Fruit fly (Drosophila melanogaster): ENCODE data around the gene Prosbeta7.

Prosbeta7 gene

DNA sequence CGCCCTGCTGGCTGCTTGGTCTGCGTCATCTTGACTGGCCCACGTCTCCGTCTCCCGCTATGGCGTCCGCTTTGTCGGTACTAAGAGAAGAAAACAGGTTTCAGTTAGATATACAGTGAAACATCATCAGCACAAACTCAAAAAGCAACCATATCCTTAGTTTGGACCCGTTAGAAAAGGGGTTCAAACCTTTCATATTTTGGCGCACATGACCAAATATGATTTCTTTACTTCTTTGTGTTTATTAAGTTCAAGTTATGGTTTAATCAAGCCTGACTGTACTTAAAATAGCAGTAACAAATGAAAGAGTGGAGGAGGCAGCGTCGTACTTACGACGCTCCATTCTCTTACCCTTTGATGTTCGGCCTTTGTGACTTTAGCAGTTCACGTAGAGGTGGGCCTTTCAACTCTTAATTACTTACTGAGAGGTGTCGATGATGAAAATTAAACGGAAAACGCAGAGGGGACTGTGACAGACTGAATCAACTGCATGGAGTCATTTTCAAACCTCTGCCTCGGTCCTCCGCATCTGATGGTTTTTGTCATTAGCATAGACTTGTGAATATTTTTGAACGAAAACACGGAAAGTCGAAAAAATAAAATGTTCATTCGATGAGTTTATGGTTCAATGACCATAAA lies 3.6 kb upstream of the Prosbeta7 start (continued):
- TF ChIP-seq pan (optimal IDR thresholded peaks at IDR 0.05) (no peak), pan (GFP tag; optimal IDR thresholded peaks at IDR 0.05 in 1 of 2, IDR thresholded peaks at IDR 0.05 in 1 of 2) (peak in 1 of 2 experiments; percentile 89), cg (GFP tag; optimal IDR thresholded peaks at IDR 0.05) (no peak), ato (GFP tag; IDR thresholded peaks at IDR 0.05; ENCODE audit: partially characterized antibody) (no peak), lab (GFP tag; optimal IDR thresholded peaks at IDR 0.05) (peak; percentile 92), caup (GFP tag; optimal IDR thresholded peaks at IDR 0.05; ENCODE audit: severe bottlenecking) (peak; percentile 79), toy (GFP tag; IDR thresholded peaks at IDR 0.05) (peak; percentile 64; the same call in 1 of the 2 replicates), CG5245 (GFP tag; optimal IDR thresholded peaks at IDR 0.05) (peak; percentile 79), CG1603 (tag; optimal IDR thresholded peaks at IDR 0.05) (peak; percentile 86), CG17385 (GFP tag; optimal IDR thresholded peaks at IDR 0.05) (peak; percentile 74), lilli (GFP tag; optimal IDR thresholded peaks at IDR 0.05) (peak; percentile 91), CG10979 (tag; optimal IDR thresholded peaks at IDR 0.05) (peak; percentile 77), Atf-2 (GFP tag; optimal IDR thresholded peaks at IDR 0.05) (peak; percentile 59), ewg (GFP tag; optimal IDR thresholded peaks at IDR 0.05) (peak; percentile 52), pho (GFP tag; optimal IDR thresholded peaks at IDR 0.05) (peak; percentile 82), CG13287 (GFP tag; IDR thresholded peaks at IDR 0.05; ENCODE audit: partially characterized antibody) (no peak), bigmax (GFP tag; optimal IDR thresholded peaks at IDR 0.05) (no peak), NC2β (GFP tag; optimal IDR thresholded peaks at IDR 0.05) (peak; percentile 58), sob (GFP tag; IDR thresholded peaks at IDR 0.05) (peak; percentile 90), phol (tag; optimal IDR thresholded peaks at IDR 0.05) (peak; percentile 76), CG15011 (GFP tag; optimal IDR thresholded peaks at IDR 0.05) (peak; percentile 18), CG9876 (GFP tag; optimal IDR thresholded peaks at IDR 0.05) (peak; percentile 74), her (GFP tag; optimal IDR thresholded peaks at IDR 0.05) (peak; percentile 89), Side (GFP tag; optimal IDR thresholded peaks at IDR 0.05) (peak; percentile 83), CG8290 (GFP tag; optimal IDR thresholded peaks at IDR 0.05) (no peak), CG8290 (tag; optimal IDR thresholded peaks at IDR 0.05) (peak in 1 of 2 experiments; percentile 87), CG4854 (GFP tag; optimal IDR thresholded peaks at IDR 0.05) (peak; percentile 65), ems (GFP tag; optimal IDR thresholded peaks at IDR 0.05) (peak; percentile 73), peb (GFP tag; IDR thresholded peaks at IDR 0.05) (no peak), Tbp (GFP tag; optimal IDR thresholded peaks at IDR 0.05) (no peak), Dp (GFP tag; optimal IDR thresholded peaks at IDR 0.05) (no peak), CG3407 (GFP tag; optimal IDR thresholded peaks at IDR 0.05) (peak; percentile 58), NK7.1 (GFP tag; optimal IDR thresholded peaks at IDR 0.05) (peak; percentile 61), CG13296 (GFP tag; optimal IDR thresholded peaks at IDR 0.05) (peak; percentile 71), CG17568 (GFP tag; optimal IDR thresholded peaks at IDR 0.05) (no peak), trem (tag; optimal IDR thresholded peaks at IDR 0.05) (peak; percentile 23), ro (GFP tag; IDR thresholded peaks at IDR 0.05) (peak; percentile 56; the same call in 1 of the 2 replicates), CrebB (tag; optimal IDR thresholded peaks at IDR 0.05) (peak; percentile 80), gem (tag; optimal IDR thresholded peaks at IDR 0.05) (peak; percentile 88), mirr (GFP tag; optimal IDR thresholded peaks at IDR 0.05) (no peak), fu2 (GFP tag; optimal IDR thresholded peaks at IDR 0.05) (peak; percentile 70), CG10366 (GFP tag; IDR thresholded peaks at IDR 0.05) (peak; percentile 85), zf30C (GFP tag; optimal IDR thresholded peaks at IDR 0.05) (no peak), sqz (GFP tag; optimal IDR thresholded peaks at IDR 0.05) (no peak), Hr78 (GFP tag; optimal IDR thresholded peaks at IDR 0.05) (peak in 1 of 2 experiments; percentile 84), CG13894 (tag; optimal IDR thresholded peaks at IDR 0.05) (peak; percentile 65), Gug (GFP tag; IDR thresholded peaks at IDR 0.05) (peak; percentile 83), twi (tag; optimal IDR thresholded peaks at IDR 0.05) (peak; percentile 12), ara (GFP tag; IDR thresholded peaks at IDR 0.05) (peak; percentile 75; the same call in 1 of the 2 replicates), zen2 (GFP tag; IDR thresholded peaks at IDR 0.05; ENCODE audit: partially characterized antibody) (no peak)
